Worm (Caenorhabditis elegans): ENCODE results near the gene ife-5.

ife-5 gene

DNA sequence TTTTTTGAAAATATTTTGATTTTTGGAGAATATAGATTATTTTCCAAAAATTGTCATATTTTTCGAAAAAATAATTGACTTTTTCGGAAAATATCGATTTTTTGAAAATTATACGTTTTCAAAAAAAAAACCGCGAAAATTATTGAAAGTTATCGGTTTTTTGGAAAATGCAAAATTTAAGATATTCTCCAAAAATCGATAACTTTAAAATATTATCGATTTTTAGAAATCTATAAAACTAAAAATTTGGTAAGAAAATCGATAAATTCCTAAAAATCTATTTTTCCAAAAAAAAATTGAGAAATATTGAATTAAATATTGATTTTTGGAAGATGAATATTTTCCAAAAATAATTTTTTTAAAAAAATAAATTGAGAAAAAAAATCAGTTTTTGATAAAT, 23.4 kb upstream of the ife-5 start:
- no peak for TF ChIP-seq F37B4.10 (GFP tag; IDR thresholded peaks at IDR 0.05)

ce11 chrII:12260538-12260937, 19.9 kb upstream of the ife-5 start:
- TF ChIP-seq mes-4 (tag; optimal IDR thresholded peaks at IDR 0.05) (no peak), ceh-79 (tag; optimal IDR thresholded peaks at IDR 0.05) (no peak), F57A8.1 (GFP tag; optimal IDR thresholded peaks at IDR 0.05) (no peak), lin-54 (GFP tag; optimal IDR thresholded peaks at IDR 0.05) (no peak), mel-28 (tag; optimal IDR thresholded peaks at IDR 0.05; ENCODE audit: borderline replicate concordance) (no peak), F55B11.4 (tag; optimal IDR thresholded peaks at IDR 0.05; ENCODE audit: borderline replicate concordance, insufficient read depth) (no peak), hrde-1 (tag; optimal IDR thresholded peaks at IDR 0.05; ENCODE audit: borderline replicate concordance) (no peak), ceh-27 (GFP tag; optimal IDR thresholded peaks at IDR 0.05) (no peak), F39B2.1 (GFP tag; IDR thresholded peaks at IDR 0.05) (no peak), lag-1 (GFP tag; IDR thresholded peaks at IDR 0.05) (no peak), snpc-1.3 (tag; optimal IDR thresholded peaks at IDR 0.05; ENCODE audit: insufficient read depth) (no peak), F10E7.11 (tag; optimal IDR thresholded peaks at IDR 0.05) (no peak), F37B4.10 (GFP tag; IDR thresholded peaks at IDR 0.05) (no peak)

ce11 chrII:12261147-12261821, 19.2 kb upstream of the ife-5 start:
- TF ChIP-seq cebp-2 (GFP tag; IDR thresholded peaks at IDR 0.05) (no peak), D2030.7 (GFP tag; IDR thresholded peaks at IDR 0.05) (no peak), cebp-1 (GFP tag; IDR thresholded peaks at IDR 0.05) (no peak), cebp-1 (tag; optimal IDR thresholded peaks at IDR 0.05) (peak; percentile 9), B0336.3 (GFP tag; IDR thresholded peaks at IDR 0.05) (no peak), fkh-3 (tag; optimal IDR thresholded peaks at IDR 0.05) (no peak), ceh-79 (tag; optimal IDR thresholded peaks at IDR 0.05) (no peak), efl-1 (GFP tag; optimal IDR thresholded peaks at IDR 0.05) (no peak), egl-18 (GFP tag; IDR thresholded peaks at IDR 0.05) (no peak), snpc-4 (GFP tag; optimal IDR thresholded peaks at IDR 0.05) (no peak), snpc-4 (tag; optimal IDR thresholded peaks at IDR 0.05) (no peak), attf-5 (GFP tag; optimal IDR thresholded peaks at IDR 0.05) (no peak), attf-6 (GFP tag; IDR thresholded peaks at IDR 0.05) (no peak), lin-40 (tag; optimal IDR thresholded peaks at IDR 0.05) (peak; percentile 11), let-607 (tag; optimal IDR thresholded peaks at IDR 0.05) (no peak), ceh-27 (GFP tag; optimal IDR thresholded peaks at IDR 0.05) (peak; percentile 35), ama-1 (optimal IDR thresholded peaks at IDR 0.05) (no peak), ama-1 (GFP tag; optimal IDR thresholded peaks at IDR 0.05) (no peak), K11D2.4 (GFP tag; IDR thresholded peaks at IDR 0.05) (no peak), F10E7.11 (tag; optimal IDR thresholded peaks at IDR 0.05) (no peak), zfh-2 (GFP tag; conservative IDR thresholded peaks at IDR 0.05) (peak; percentile 53; the same call in 1 of the 2 replicates), pha-4 (tag; optimal IDR thresholded peaks at IDR 0.05) (no peak)

DNA sequence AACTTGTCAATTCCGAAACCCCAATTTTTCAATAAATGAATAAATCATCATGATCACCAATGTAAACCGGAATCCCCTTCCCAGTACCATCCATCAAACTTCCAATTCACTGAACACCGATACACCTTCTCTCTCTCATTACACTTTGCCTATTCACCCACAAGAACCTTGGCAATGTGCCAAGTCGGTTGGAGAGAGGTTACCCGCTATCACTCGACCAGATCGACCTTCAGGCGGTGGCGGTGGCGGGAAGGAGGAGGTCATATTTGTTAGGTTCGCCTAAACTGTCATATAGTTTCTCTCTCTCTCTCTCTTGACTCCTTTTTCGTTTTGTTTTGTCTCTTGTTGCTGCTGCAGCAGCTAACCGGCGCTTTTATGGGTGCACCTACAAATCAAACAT, 17.9 kb upstream of the ife-5 start:
- TF ChIP-seq lin-40 (tag; optimal IDR thresholded peaks at IDR 0.05) (no peak), bed-1 (GFP tag; IDR thresholded peaks at IDR 0.05) (no peak), Y53G8AR.9 (GFP tag; conservative IDR thresholded peaks at IDR 0.05) (no peak), F55B11.4 (tag; optimal IDR thresholded peaks at IDR 0.05; ENCODE audit: borderline replicate concordance, insufficient read depth) (no peak), nhr-120 (GFP tag; IDR thresholded peaks at IDR 0.05) (no peak), B0019.2 (GFP tag; conservative IDR thresholded peaks at IDR 0.05) (no peak), mxl-1 (tag; optimal IDR thresholded peaks at IDR 0.05) (no peak), F39B2.1 (GFP tag; IDR thresholded peaks at IDR 0.05) (0 out of 2 replicates have a peak, but pooled peaks have one; percentile 25), let-526 (GFP tag; IDR thresholded peaks at IDR 0.05) (no peak)
